Worm (Caenorhabditis elegans): Measurements from ENCODE around the gene del-6.

DNA sequence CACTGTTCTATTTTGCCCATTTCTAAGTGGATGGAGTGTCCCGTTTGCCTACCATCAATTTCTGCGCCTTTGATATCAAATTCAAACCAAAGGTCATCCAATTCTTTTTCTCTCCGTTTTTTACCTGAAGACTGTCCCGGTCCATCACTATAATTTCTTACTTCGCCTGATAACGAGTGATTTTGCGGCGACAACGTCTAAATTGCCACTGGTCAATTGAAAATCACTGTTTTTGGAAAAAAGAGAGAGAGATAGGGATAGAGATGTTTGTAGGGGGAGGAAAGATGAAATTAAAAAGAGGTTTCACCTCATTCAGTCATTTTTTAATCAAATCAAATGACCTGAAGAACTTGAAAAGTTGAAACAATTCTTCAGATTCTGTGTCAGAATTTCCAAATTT lies 1.2 kb upstream of the del-6 start:
- TF ChIP-seq T22C8.4 (GFP tag; IDR thresholded peaks at IDR 0.05) (no peak), flt-1 (GFP tag; IDR thresholded peaks at IDR 0.05) (no peak), ztf-23 (GFP tag; IDR thresholded peaks at IDR 0.05) (no peak), cog-1 (tag; optimal IDR thresholded peaks at IDR 0.05) (no peak), med-1 (GFP tag; optimal IDR thresholded peaks at IDR 0.05; ENCODE audit: insufficient read depth) (no peak), ztf-29 (GFP tag; IDR thresholded peaks at IDR 0.05) (no peak), tab-1 (GFP tag; IDR thresholded peaks at IDR 0.05) (no peak), klf-2 (GFP tag; conservative IDR thresholded peaks at IDR 0.05) (no peak), ref-1 (GFP tag; conservative IDR thresholded peaks at IDR 0.05) (no peak)

All from whole organism, midembryonic.